Worm (Caenorhabditis elegans): ENCODE measurements around the gene gly-12.

ce11 chrX:7445734-7446133 lies 39.9 kb upstream of the gly-12 start:
- no peak for TF ChIP-seq mep-1 (tag; optimal IDR thresholded peaks at IDR 0.05)
- TF ChIP-seq lin-13 (tag; optimal IDR thresholded peaks at IDR 0.05): no peak
- no peak for TF ChIP-seq ceh-83 (GFP tag; optimal IDR thresholded peaks at IDR 0.05)
- TF ChIP-seq nhr-237 (tag; optimal IDR thresholded peaks at IDR 0.05): no peak
- no peak for TF ChIP-seq nhr-12 (tag; optimal IDR thresholded peaks at IDR 0.05)
- TF ChIP-seq mls-2 (tag; optimal IDR thresholded peaks at IDR 0.05): no peak
- TF ChIP-seq drap-1 (GFP tag; optimal IDR thresholded peaks at IDR 0.05): no peak
- no peak for TF ChIP-seq mab-5 (tag; optimal IDR thresholded peaks at IDR 0.05)
- no peak for TF ChIP-seq ztf-11 (tag; optimal IDR thresholded peaks at IDR 0.05)
- TF ChIP-seq snpc-4 (tag; optimal IDR thresholded peaks at IDR 0.05): no peak

Data from whole organism, mixed stage, embryonic.